Worm (Caenorhabditis elegans) whole organism, L4 larva: ENCODE measurements around the gene nhr-20.

Experiments used
- F10B5.3 ChIP-seq: sonication (generic microtip); optimal IDR thresholded peaks from 2 replicates; lab custom pipeline; 2016; ENCODE audit warnings: mild to moderate bottlenecking, missing genetic modification characterization, missing compliant biosample characterization
- F26F4.8 ChIP-seq: fragments of 200-800 bp; sonication (Bioruptor generic); conservative IDR thresholded peaks from 2 replicates; pipeline ENCODE4 v1.3.6; 2022; ENCODE audit warnings: missing genetic modification characterization, missing compliant biosample characterization
- F37D6.2 ChIP-seq: sonication (generic microtip); optimal IDR thresholded peaks from 2 replicates; lab custom pipeline; 2016; ENCODE audit warnings: mild to moderate bottlenecking, missing genetic modification characterization, missing compliant biosample characterization
- T26A8.4 ChIP-seq: fragments of 200-800 bp; sonication (Bioruptor generic); IDR thresholded peaks from 2 replicates; pipeline ENCODE4 v1.3.6; 2022; ENCODE audit warnings: missing genetic modification characterization, missing compliant biosample characterization
- Y48G9A.11 ChIP-seq: fragments of 200-800 bp; sonication (Bioruptor generic); IDR thresholded peaks from 2 replicates; pipeline ENCODE4 v1.3.6; 2022; ENCODE audit warnings: missing genetic modification reagents, missing genetic modification characterization, missing compliant biosample characterization
- Y5F2A.4 ChIP-seq: fragments of 200-800 bp; sonication (Bioruptor generic); optimal IDR thresholded peaks from 2 replicates; lab custom pipeline; 2018; ENCODE audit warnings: mild to moderate bottlenecking, missing genetic modification characterization, missing compliant biosample characterization
- Y75B8A.6 ChIP-seq: fragments of 200-800 bp; sonication (Bioruptor generic); IDR thresholded peaks from 2 replicates; pipeline ENCODE4 v1.3.6; 2022; ENCODE audit warnings: missing genetic modification reagents, missing genetic modification characterization, missing compliant biosample characterization
- ZK337.2 ChIP-seq: fragments of 200-800 bp; sonication (Bioruptor generic); IDR thresholded peaks from 2 replicates; pipeline ENCODE4 v1.3.6; 2022; ENCODE audit warnings: missing genetic modification reagents, missing genetic modification characterization, missing compliant biosample characterization
- ZK546.5 ChIP-seq, 2 experiments: sonication (generic microtip); optimal IDR thresholded peaks; 2 replicates each; lab custom pipeline; 2017; ENCODE audit warnings: missing biosample characterization in 2 of 2, missing genetic modification characterization in 2 of 2
- ama-1 ChIP-seq: fragments of 150-350 bp; optimal IDR thresholded peaks from 2 replicates; lab custom pipeline; 2014; ENCODE audit warnings: inconsistent platforms, mixed read lengths
- ceh-20 ChIP-seq: fragments of 200-800 bp; sonication (Bioruptor generic); IDR thresholded peaks from 2 replicates; pipeline ENCODE4 v1.3.6; 2022; ENCODE audit warnings: missing genetic modification reagents, missing genetic modification characterization, missing compliant biosample characterization
- ceh-28 ChIP-seq: fragments of 150-350 bp; optimal IDR thresholded peaks from 2 replicates; lab custom pipeline; 2014; ENCODE audit warnings: missing biosample characterization, missing genetic modification reagents, missing genetic modification characterization
- ceh-32 ChIP-seq: sonication (generic microtip); optimal IDR thresholded peaks from 2 replicates; lab custom pipeline; 2016; ENCODE audit warnings: mild to moderate bottlenecking, missing genetic modification characterization, missing compliant biosample characterization; ENCODE audit not compliant: poor library complexity
- ceh-44 ChIP-seq: fragments of 200-800 bp; sonication (Bioruptor generic); IDR thresholded peaks from 2 replicates; pipeline ENCODE4 v1.3.6; 2022; ENCODE audit warnings: missing genetic modification reagents, missing genetic modification characterization, missing compliant biosample characterization
- ceh-62 ChIP-seq: sonication (generic microtip); optimal IDR thresholded peaks from 2 replicates; lab custom pipeline; 2017; ENCODE audit warnings: missing biosample characterization, missing genetic modification characterization
- ceh-82 ChIP-seq: sonication (generic microtip); optimal IDR thresholded peaks from 2 replicates; lab custom pipeline; 2017; ENCODE audit warnings: missing biosample characterization, missing genetic modification characterization
- daf-16 ChIP-seq, 3 experiments: sonication (generic microtip); optimal IDR thresholded peaks; 2 replicates each; lab custom pipeline; 2016 to 2017; ENCODE audit warnings: missing genetic modification characterization in 3 of 3, missing genetic modification reagents in 3 of 3, mild to moderate bottlenecking in 2 of 3, missing compliant biosample characterization in 2 of 3, missing biosample characterization in 1 of 3, moderate library complexity in 1 of 3
- daf-19 ChIP-seq: fragments of 200-800 bp; sonication (Bioruptor generic); conservative IDR thresholded peaks from 2 replicates; pipeline ENCODE4 v1.3.6; 2022; ENCODE audit warnings: missing genetic modification characterization, missing compliant biosample characterization
- dmd-8 ChIP-seq: fragments of 200-800 bp; sonication (Bioruptor generic); IDR thresholded peaks from 2 replicates; pipeline ENCODE4 v1.3.6; 2022; ENCODE audit warnings: missing genetic modification characterization, missing compliant biosample characterization
- dmd-9 ChIP-seq: fragments of 200-800 bp; sonication (Bioruptor generic); IDR thresholded peaks from 2 replicates; pipeline ENCODE4 v1.3.6; 2022; ENCODE audit warnings: missing genetic modification reagents, missing genetic modification characterization, missing compliant biosample characterization
- dpl-1 ChIP-seq: fragments of 150-350 bp; optimal IDR thresholded peaks from 2 replicates; lab custom pipeline; 2014; ENCODE audit warnings: missing biosample characterization, missing genetic modification reagents, missing genetic modification characterization
- dve-1 ChIP-seq: sonication (generic microtip); optimal IDR thresholded peaks from 2 replicates; lab custom pipeline; 2017; ENCODE audit warnings: antibody characterized with exemption, mild to moderate bottlenecking, missing genetic modification characterization, missing compliant biosample characterization; ENCODE audit not compliant: insufficient read depth
- fos-1 ChIP-seq: fragments of 150-350 bp; optimal IDR thresholded peaks from 2 replicates; lab custom pipeline; 2014; ENCODE audit warnings: missing biosample characterization, missing genetic modification characterization
- hlh-11 ChIP-seq: fragments of 200-800 bp; sonication (Bioruptor generic); optimal IDR thresholded peaks from 2 replicates; lab custom pipeline; 2018; ENCODE audit warnings: mild to moderate bottlenecking, missing genetic modification characterization, missing compliant biosample characterization
- hlh-30 ChIP-seq: sonication (generic microtip); optimal IDR thresholded peaks from 2 replicates; lab custom pipeline; 2017; ENCODE audit warnings: antibody characterized with exemption, mild to moderate bottlenecking, missing genetic modification characterization, missing compliant biosample characterization; ENCODE audit not compliant: insufficient read depth
- jun-1 ChIP-seq: fragments of 150-350 bp; optimal IDR thresholded peaks from 2 replicates; lab custom pipeline; 2014; ENCODE audit warnings: missing biosample characterization, missing genetic modification reagents, missing genetic modification characterization
- lim-7 ChIP-seq: fragments of 200-800 bp; sonication (Bioruptor generic); IDR thresholded peaks from 2 replicates; pipeline ENCODE4 v1.3.6; 2022; ENCODE audit warnings: missing genetic modification characterization, missing compliant biosample characterization
- lin-1 ChIP-seq: fragments of 200-800 bp; sonication (Bioruptor generic); IDR thresholded peaks from 2 replicates; pipeline ENCODE4 v1.3.6; 2022; ENCODE audit warnings: missing genetic modification reagents, missing genetic modification characterization, missing compliant biosample characterization
- lin-29 ChIP-seq: fragments of 200-800 bp; sonication (Bioruptor generic); IDR thresholded peaks from 2 replicates; pipeline ENCODE4 v1.3.6; 2022; ENCODE audit warnings: missing genetic modification reagents, missing genetic modification characterization, missing compliant biosample characterization
- lin-39 ChIP-seq: fragments of 150-350 bp; optimal IDR thresholded peaks from 2 replicates; lab custom pipeline; 2014; ENCODE audit warnings: missing biosample characterization, missing genetic modification reagents, missing genetic modification characterization
- lir-3 ChIP-seq: sonication (generic microtip); optimal IDR thresholded peaks from 2 replicates; lab custom pipeline; 2016; ENCODE audit warnings: mild to moderate bottlenecking, missing genetic modification characterization, missing compliant biosample characterization
- lsy-2 ChIP-seq, 2 experiments: fragments of 150-350 bp in 1 of 2; sonication (generic microtip) in 1 of 2; optimal IDR thresholded peaks; 2 replicates each; lab custom pipeline; 2014 to 2017; ENCODE audit warnings: missing biosample characterization in 2 of 2, missing genetic modification characterization in 2 of 2
- madf-9 ChIP-seq: fragments of 200-800 bp; sonication (Bioruptor generic); conservative IDR thresholded peaks from 2 replicates; pipeline ENCODE4 v1.3.6; 2022; ENCODE audit warnings: missing genetic modification reagents, missing genetic modification characterization, missing compliant biosample characterization
- mdt-29 ChIP-seq: fragments of 200-800 bp; sonication (Bioruptor generic); IDR thresholded peaks from 2 replicates; pipeline ENCODE4 v1.3.6; 2022; ENCODE audit warnings: missing genetic modification reagents, missing genetic modification characterization, missing compliant biosample characterization
- mxl-2 ChIP-seq: fragments of 200-800 bp; sonication (Bioruptor generic); conservative IDR thresholded peaks from 2 replicates; pipeline ENCODE4 v1.3.6; 2022; ENCODE audit warnings: missing genetic modification reagents, missing genetic modification characterization, missing compliant biosample characterization
- mxl-3 ChIP-seq: fragments of 200-800 bp; sonication (Bioruptor generic); optimal IDR thresholded peaks from 2 replicates; lab custom pipeline; 2018; ENCODE audit warnings: mild to moderate bottlenecking, missing genetic modification characterization, missing compliant biosample characterization
- nhr-102 ChIP-seq: sonication (generic microtip); optimal IDR thresholded peaks from 2 replicates; lab custom pipeline; 2016; ENCODE audit warnings: mild to moderate bottlenecking, missing genetic modification characterization, moderate library complexity, missing compliant biosample characterization
- nhr-237 ChIP-seq: sonication (generic microtip); optimal IDR thresholded peaks from 2 replicates; lab custom pipeline; 2017; ENCODE audit warnings: missing biosample characterization, missing genetic modification characterization
- nhr-76 ChIP-seq: fragments of 150-350 bp; optimal IDR thresholded peaks from 2 replicates; lab custom pipeline; 2014; ENCODE audit warnings: missing biosample characterization, missing genetic modification characterization
- nhr-77 ChIP-seq: fragments of 150-350 bp; optimal IDR thresholded peaks from 2 replicates; lab custom pipeline; 2014; ENCODE audit warnings: missing biosample characterization, missing genetic modification characterization
- pha-4 ChIP-seq, 2 experiments: fragments of 150-350 bp in 1 of 2; fragments of 200-800 bp in 1 of 2; sonication (Bioruptor generic) in 1 of 2; IDR thresholded peaks in 1 of 2; optimal IDR thresholded peaks in 1 of 2; 2 replicates each; pipeline versions ENCODE4 v1.3.6 to Lab custom; 2014 to 2022; ENCODE audit warnings: missing genetic modification characterization in 2 of 2, missing genetic modification reagents in 2 of 2, missing biosample characterization in 1 of 2, missing compliant biosample characterization in 1 of 2
- saeg-2 ChIP-seq: fragments of 200-800 bp; sonication (Bioruptor generic); IDR thresholded peaks from 2 replicates; pipeline ENCODE4 v1.3.6; 2022; ENCODE audit warnings: missing genetic modification reagents, missing genetic modification characterization, missing compliant biosample characterization
- sdz-12 ChIP-seq: fragments of 200-800 bp; sonication (Bioruptor generic); optimal IDR thresholded peaks from 2 replicates; lab custom pipeline; 2018; ENCODE audit warnings: mild to moderate bottlenecking, missing genetic modification characterization, missing compliant biosample characterization
- skn-1 ChIP-seq: fragments of 150-350 bp; optimal IDR thresholded peaks from 2 replicates; lab custom pipeline; 2014; ENCODE audit warnings: missing biosample characterization, missing genetic modification characterization
- snpc-4 ChIP-seq: fragments of 150-350 bp; optimal IDR thresholded peaks from 2 replicates; lab custom pipeline; 2014; ENCODE audit warnings: missing biosample characterization, missing genetic modification characterization
- spr-1 ChIP-seq: sonication (generic microtip); optimal IDR thresholded peaks from 2 replicates; lab custom pipeline; 2016; ENCODE audit warnings: mild to moderate bottlenecking, missing genetic modification characterization, missing compliant biosample characterization
- vab-7 ChIP-seq: fragments of 200-800 bp; sonication (Bioruptor generic); IDR thresholded peaks from 2 replicates; pipeline ENCODE4 v1.3.6; 2022; ENCODE audit warnings: missing genetic modification reagents, missing genetic modification characterization, missing compliant biosample characterization
- zfp-3 ChIP-seq: fragments of 200-800 bp; sonication (Bioruptor generic); conservative IDR thresholded peaks from 2 replicates; pipeline ENCODE4 v1.3.6; 2022; ENCODE audit warnings: missing genetic modification reagents, missing genetic modification characterization, missing compliant biosample characterization
- ztf-7 ChIP-seq: fragments of 150-350 bp; optimal IDR thresholded peaks from 2 replicates; lab custom pipeline; 2014; ENCODE audit warnings: missing biosample characterization, missing genetic modification characterization

nhr-20 gene

DNA sequence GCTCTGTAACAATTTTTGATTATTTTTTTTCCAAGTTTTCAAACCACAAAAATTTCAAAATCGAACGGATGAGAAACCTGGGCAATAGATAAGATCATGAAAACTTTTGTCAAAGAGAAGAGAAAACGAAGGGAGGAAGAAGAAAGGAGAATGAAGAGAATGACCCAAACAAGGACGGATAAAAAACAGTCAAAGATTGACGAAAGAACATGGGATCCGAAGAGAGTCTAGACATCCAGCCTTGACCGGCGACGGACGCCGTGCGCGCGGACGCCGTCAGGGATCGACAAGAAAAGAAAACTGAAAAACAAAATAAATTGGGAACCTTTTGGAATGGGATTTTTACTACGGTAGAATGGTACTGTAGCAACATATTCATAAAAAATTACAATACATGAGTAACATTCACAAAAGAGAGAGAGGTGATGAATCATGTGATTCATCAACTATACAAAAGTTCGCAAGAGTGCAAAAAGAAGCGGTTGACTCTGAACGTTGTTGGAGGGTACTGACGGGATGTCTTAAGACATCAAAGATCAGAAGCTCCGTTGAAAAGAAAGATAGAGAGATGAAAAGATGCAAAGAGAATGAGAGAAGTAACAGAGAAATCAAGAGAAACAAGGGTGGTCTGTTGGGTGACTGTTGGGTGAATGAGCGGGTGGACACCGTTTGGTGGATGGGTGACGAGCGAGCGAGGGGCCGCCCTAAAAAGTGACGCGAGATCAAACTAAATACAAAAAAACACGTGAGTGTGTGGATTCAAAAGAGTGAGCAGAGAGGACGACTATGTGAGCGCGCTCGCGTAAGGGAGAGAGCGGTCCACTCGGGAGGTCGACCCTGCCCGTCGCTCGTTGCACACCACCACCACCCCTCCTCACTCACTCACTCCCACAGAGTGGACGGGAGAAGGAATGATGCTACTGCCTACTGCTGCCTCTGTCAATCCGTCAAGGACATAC is 47.5 kb upstream of the nhr-20 start, which contains the start of gene sup-26 (continued):
- TF ChIP-seq lin-29 (GFP tag; lab: Robert Waterston, UW) = no peak
- no peak for TF ChIP-seq daf-19
- no peak for TF ChIP-seq dmd-8 (GFP tag; lab: Robert Waterston, UW)
- no peak for TF ChIP-seq lin-1 (GFP tag; lab: Robert Waterston, UW)
- TF ChIP-seq ztf-7 (tag; lab: Kevin White, UChicago) = no peak
- TF ChIP-seq T26A8.4 (GFP tag; lab: Robert Waterston, UW) = no peak
- TF ChIP-seq spr-1 (tag; lab: Kevin White, UChicago) = no peak
- TF ChIP-seq F37D6.2 (tag; lab: Kevin White, UChicago) = no peak
- TF ChIP-seq nhr-77 (tag; lab: Kevin White, UChicago) = no peak
- no peak for TF ChIP-seq nhr-102
- TF ChIP-seq mxl-3 = no peak
- no peak for TF ChIP-seq fos-1 (tag; lab: Kevin White, UChicago)
- no peak for TF ChIP-seq saeg-2
- peak; percentile 5 for TF ChIP-seq dve-1 (tag; lab: Kevin White, UChicago)
- TF ChIP-seq hlh-30 (tag; lab: Kevin White, UChicago) = peak; percentile 47
- no peak for TF ChIP-seq ceh-20 (GFP tag; lab: Robert Waterston, UW)
- no peak for TF ChIP-seq Y75B8A.6 (GFP tag; lab: Robert Waterston, UW)
- no peak for TF ChIP-seq lin-39 (tag; lab: Kevin White, UChicago)
- TF ChIP-seq F10B5.3 (tag; lab: Kevin White, UChicago) = peak; percentile 29
- TF ChIP-seq zfp-3 (GFP tag; lab: Robert Waterston, UW) = no peak
- TF ChIP-seq ceh-32 (tag; lab: Kevin White, UChicago) = no peak
- no peak for TF ChIP-seq snpc-4 (tag; lab: Kevin White, UChicago)
- no peak for TF ChIP-seq lim-7 (GFP tag; lab: Robert Waterston, UW)
- no peak for TF ChIP-seq ceh-44 (GFP tag; lab: Robert Waterston, UW)
- TF ChIP-seq skn-1 = no peak
- TF ChIP-seq Y5F2A.4 (GFP tag; lab: Kevin White, UChicago) = no peak
- TF ChIP-seq ceh-62 (tag; lab: Kevin White, UChicago) = no peak
- no peak for TF ChIP-seq F26F4.8 (GFP tag; lab: Robert Waterston, UW)
- no peak for TF ChIP-seq ZK546.5 (tag; optimal IDR thresholded peaks at IDR 0.05; lab: Kevin White, UChicago)
- peak; percentile 41 for TF ChIP-seq hlh-11 (tag; lab: Kevin White, UChicago)
- TF ChIP-seq dmd-9 (GFP tag; lab: Robert Waterston, UW) = no peak
- no peak for TF ChIP-seq ZK337.2 (GFP tag; lab: Robert Waterston, UW)
- TF ChIP-seq vab-7 (GFP tag; lab: Robert Waterston, UW) = no peak
- TF ChIP-seq pha-4 (GFP tag; IDR thresholded peaks at IDR 0.05; lab: Robert Waterston, UW) = no peak
- TF ChIP-seq pha-4 (tag; optimal IDR thresholded peaks at IDR 0.05; lab: Kevin White, UChicago) = peak; percentile 32
- TF ChIP-seq ceh-82 (tag; lab: Kevin White, UChicago) = no peak
- TF ChIP-seq Y48G9A.11 (GFP tag; lab: Robert Waterston, UW) = no peak
- TF ChIP-seq nhr-76 (tag; lab: Kevin White, UChicago) = no peak
- no peak for TF ChIP-seq mdt-29 (GFP tag; lab: Robert Waterston, UW)
- TF ChIP-seq lir-3 (tag; lab: Kevin White, UChicago) = no peak
- no peak for TF ChIP-seq jun-1 (tag; lab: Kevin White, UChicago)
- no peak for TF ChIP-seq daf-16 (GFP tag; optimal IDR thresholded peaks at IDR 0.05; lab: Kevin White, UChicago)
- no peak for TF ChIP-seq daf-16 (tag; optimal IDR thresholded peaks at IDR 0.05; lab: Kevin White, UChicago)
- no peak for TF ChIP-seq mxl-2
- TF ChIP-seq ama-1 = no peak
- TF ChIP-seq lsy-2 (tag; optimal IDR thresholded peaks at IDR 0.05; lab: Kevin White, UChicago) = peak in 1 of 2 experiments; percentile 61
- no peak for TF ChIP-seq nhr-237 (tag; lab: Kevin White, UChicago)
- TF ChIP-seq madf-9 = no peak
- peak; percentile 20 for TF ChIP-seq sdz-12 (GFP tag; lab: Kevin White, UChicago)
- no peak for TF ChIP-seq ceh-28 (tag; lab: Kevin White, UChicago)
- TF ChIP-seq dpl-1 = no peak
